Fruit fly (Drosophila melanogaster) whole organism, embryonic: Measurements from ENCODE around the gene Fie.
A peak's percentile ranks its signal among the peaks of the same experiment; 100 is the strongest.

Experiments used
- Ada2b ChIP-seq: fragments of 200-800 bp; sonication (Bioruptor generic); IDR thresholded peaks from 2 replicates; pipeline ENCODE4 v1.3.6; 2022; ENCODE audit warnings: missing biosample characterization, missing genetic modification characterization
- Atf3 ChIP-seq: fragments of 200-800 bp; sonication (Bioruptor generic); optimal IDR thresholded peaks from 3 replicates; lab custom pipeline; 2016; ENCODE audit warnings: missing biosample characterization, missing genetic modification characterization
- Awh ChIP-seq: fragments of 200-800 bp; sonication (Bioruptor generic); IDR thresholded peaks from 2 replicates; pipeline ENCODE4, ENCODE4 v1.3.6; 2022; ENCODE audit warnings: missing biosample characterization, missing genetic modification characterization
- C15 ChIP-seq: fragments of 200-800 bp; sonication (Bioruptor generic); IDR thresholded peaks from 3 replicates; pipeline ENCODE4 v1.3.6; 2022; ENCODE audit warnings: missing biosample characterization, missing genetic modification characterization
- CG11696 ChIP-seq: fragments of 200-800 bp; sonication (Bioruptor generic); IDR thresholded peaks from 2 replicates; pipeline ENCODE4 v1.3.6; 2022; ENCODE audit warnings: missing biosample characterization, missing genetic modification characterization
- CG12236 ChIP-seq: fragments of 200-800 bp; sonication (Bioruptor generic); optimal IDR thresholded peaks from 2 replicates; lab custom pipeline; 2016; ENCODE audit warnings: missing biosample characterization, missing genetic modification characterization
- CG13123 ChIP-seq: fragments of 200-800 bp; sonication (Bioruptor generic); optimal IDR thresholded peaks from 2 replicates; lab custom pipeline; 2016; ENCODE audit warnings: missing biosample characterization, missing genetic modification characterization
- CG13424 ChIP-seq: fragments of 200-800 bp; sonication (Bioruptor generic); optimal IDR thresholded peaks from 2 replicates; lab custom pipeline; 2019; ENCODE audit warnings: missing biosample characterization, mild to moderate bottlenecking, missing genetic modification characterization, moderate library complexity
- CG15514 ChIP-seq: fragments of 200-800 bp; sonication (Bioruptor generic); optimal IDR thresholded peaks from 3 replicates; lab custom pipeline; 2017; ENCODE audit warnings: missing biosample characterization, missing genetic modification characterization, mild to moderate bottlenecking, moderate library complexity, missing genetic modification reagents
- CG1602 ChIP-seq: fragments of 200-800 bp; sonication (Bioruptor generic); optimal IDR thresholded peaks from 3 replicates; lab custom pipeline; 2016; ENCODE audit warnings: missing biosample characterization, missing genetic modification characterization
- CG1603 ChIP-seq: fragments of 200-800 bp; sonication (Bioruptor generic); optimal IDR thresholded peaks from 2 replicates; lab custom pipeline; 2019; ENCODE audit warnings: missing biosample characterization, mild to moderate bottlenecking, missing genetic modification characterization, moderate library complexity
- CG17568 ChIP-seq: fragments of 200-800 bp; sonication (Bioruptor generic); optimal IDR thresholded peaks from 2 replicates; lab custom pipeline; 2018; ENCODE audit warnings: missing biosample characterization, mild to moderate bottlenecking, missing genetic modification characterization, moderate library complexity
- CG18619 ChIP-seq: fragments of 200-800 bp; sonication (Bioruptor generic); optimal IDR thresholded peaks from 3 replicates; lab custom pipeline; 2017; ENCODE audit warnings: missing biosample characterization, mild to moderate bottlenecking, missing genetic modification characterization
- CG31365 ChIP-seq: fragments of 200-800 bp; sonication (Bioruptor generic); optimal IDR thresholded peaks from 2 replicates; lab custom pipeline; 2018; ENCODE audit warnings: missing biosample characterization, mild to moderate bottlenecking, missing genetic modification characterization
- CG32532 ChIP-seq: fragments of 200-800 bp; sonication (Bioruptor generic); IDR thresholded peaks from 2 replicates; pipeline ENCODE4 v1.3.6; 2022; ENCODE audit warnings: missing biosample characterization, missing genetic modification characterization
- CG3838 ChIP-seq: fragments of 200-800 bp; sonication (Bioruptor generic); optimal IDR thresholded peaks from 3 replicates; lab custom pipeline; 2016; ENCODE audit warnings: missing biosample characterization, missing genetic modification characterization
- CG4360 ChIP-seq: fragments of 200-800 bp; sonication (Bioruptor generic); IDR thresholded peaks from 2 replicates; pipeline ENCODE4 v1.3.6; 2022; ENCODE audit warnings: missing biosample characterization, missing genetic modification characterization
- CG4617 ChIP-seq: fragments of 200-800 bp; sonication (Bioruptor generic); optimal IDR thresholded peaks from 3 replicates; lab custom pipeline; 2016; ENCODE audit warnings: missing biosample characterization, missing genetic modification characterization, borderline replicate concordance
- CG4854 ChIP-seq: fragments of 200-800 bp; sonication (Bioruptor generic); optimal IDR thresholded peaks from 2 replicates; lab custom pipeline; 2016; ENCODE audit warnings: missing biosample characterization, missing genetic modification characterization, inconsistent platforms
- CG6683 ChIP-seq: fragments of 200-800 bp; sonication (Bioruptor generic); optimal IDR thresholded peaks from 2 replicates; lab custom pipeline; 2017; ENCODE audit warnings: missing biosample characterization, mild to moderate bottlenecking, missing genetic modification characterization, missing genetic modification reagents
- CG7928 ChIP-seq: fragments of 200-800 bp; sonication (Bioruptor generic); optimal IDR thresholded peaks from 2 replicates; lab custom pipeline; 2017; ENCODE audit warnings: missing biosample characterization, mild to moderate bottlenecking, missing genetic modification characterization
- D19A ChIP-seq: fragments of 200-800 bp; optimal IDR thresholded peaks from 3 replicates; lab custom pipeline; 2019; ENCODE audit warnings: missing biosample characterization, mild to moderate bottlenecking, missing genetic modification characterization, moderate library complexity
- Dad ChIP-seq: fragments of 200-800 bp; sonication (Bioruptor generic); optimal IDR thresholded peaks from 3 replicates; lab custom pipeline; 2016; ENCODE audit warnings: missing biosample characterization, missing genetic modification characterization
- Dip2 ChIP-seq: fragments of 200-800 bp; sonication (Bioruptor generic); IDR thresholded peaks from 2 replicates; pipeline ENCODE4 v1.3.6; 2022; ENCODE audit warnings: missing biosample characterization, missing genetic modification characterization
- Dip3 ChIP-seq: fragments of 200-800 bp; sonication (Bioruptor generic); optimal IDR thresholded peaks from 3 replicates; lab custom pipeline; 2016; ENCODE audit warnings: missing biosample characterization, missing genetic modification characterization
- Fer2 ChIP-seq: fragments of 200-800 bp; sonication (Bioruptor generic); optimal IDR thresholded peaks from 2 replicates; lab custom pipeline; 2018; ENCODE audit warnings: missing biosample characterization, mild to moderate bottlenecking, missing genetic modification characterization, moderate library complexity
- NC2β ChIP-seq: fragments of 200-800 bp; sonication (Bioruptor generic); optimal IDR thresholded peaks from 2 replicates; lab custom pipeline; 2016; ENCODE audit warnings: missing biosample characterization, missing genetic modification characterization
- Neu2 ChIP-seq: fragments of 200-800 bp; sonication (Bioruptor generic); optimal IDR thresholded peaks from 3 replicates; lab custom pipeline; 2016; ENCODE audit warnings: missing biosample characterization, missing genetic modification characterization, borderline replicate concordance
- Nf-YC ChIP-seq: fragments of 200-800 bp; optimal IDR thresholded peaks from 3 replicates; lab custom pipeline; 2019; ENCODE audit warnings: missing biosample characterization, mild to moderate bottlenecking, missing genetic modification characterization, moderate library complexity
- Poxn ChIP-seq: fragments of 200-800 bp; sonication (Bioruptor generic); IDR thresholded peaks from 2 replicates; pipeline ENCODE4 v1.3.6; 2022; ENCODE audit warnings: missing biosample characterization, missing genetic modification characterization
- Sin3A ChIP-seq: fragments of >200 bp; optimal IDR thresholded peaks from 2 replicates; lab custom pipeline; 2018
- Sry-β ChIP-seq: fragments of 200-800 bp; sonication (Bioruptor generic); optimal IDR thresholded peaks from 2 replicates; lab custom pipeline; 2018; ENCODE audit warnings: missing biosample characterization, mild to moderate bottlenecking, missing genetic modification characterization, moderate library complexity
- bbx ChIP-seq: fragments of 200-800 bp; sonication (Bioruptor generic); IDR thresholded peaks from 2 replicates; pipeline ENCODE4 v1.3.6; 2022; ENCODE audit warnings: missing biosample characterization, missing genetic modification characterization; ENCODE audit not compliant: partially characterized antibody
- crc ChIP-seq: fragments of 200-800 bp; sonication (Bioruptor generic); optimal IDR thresholded peaks from 2 replicates; lab custom pipeline; 2016; ENCODE audit warnings: missing biosample characterization, missing genetic modification characterization
- dan ChIP-seq: fragments of 200-800 bp; sonication (Bioruptor generic); IDR thresholded peaks from 2 replicates; pipeline ENCODE4 v1.3.6; 2022; ENCODE audit warnings: missing biosample characterization, missing genetic modification characterization
- emc ChIP-seq: fragments of 200-800 bp; sonication (Bioruptor generic); optimal IDR thresholded peaks from 2 replicates; lab custom pipeline; 2016; ENCODE audit warnings: missing biosample characterization, missing genetic modification characterization
- ems ChIP-seq: fragments of 200-800 bp; sonication (Bioruptor generic); optimal IDR thresholded peaks from 3 replicates; lab custom pipeline; 2016; ENCODE audit warnings: missing biosample characterization, missing genetic modification characterization
- gcm ChIP-seq: fragments of 200-800 bp; sonication (Bioruptor generic); optimal IDR thresholded peaks from 2 replicates; lab custom pipeline; 2019; ENCODE audit warnings: missing biosample characterization, mild to moderate bottlenecking, missing genetic modification characterization, moderate library complexity
- gsb-n ChIP-seq: fragments of 200-800 bp; sonication (Bioruptor generic); optimal IDR thresholded peaks from 3 replicates; lab custom pipeline; 2018; ENCODE audit warnings: missing biosample characterization, mild to moderate bottlenecking, missing genetic modification characterization
- her ChIP-seq: fragments of 200-800 bp; sonication (Bioruptor generic); optimal IDR thresholded peaks from 2 replicates; lab custom pipeline; 2016; ENCODE audit warnings: missing biosample characterization, missing genetic modification characterization
- jing ChIP-seq: fragments of 200-800 bp; sonication (Bioruptor generic); optimal IDR thresholded peaks from 2 replicates; lab custom pipeline; 2018; ENCODE audit warnings: missing biosample characterization, mild to moderate bottlenecking, missing genetic modification characterization
- knrl ChIP-seq: fragments of 200-800 bp; sonication (Bioruptor generic); IDR thresholded peaks from 3 replicates; pipeline ENCODE4 v1.3.6; 2022; ENCODE audit warnings: missing biosample characterization, missing genetic modification characterization; ENCODE audit not compliant: partially characterized antibody
- lov ChIP-seq, 2 experiments: fragments of 200-800 bp in 1 of 2; fragments of >200 bp in 1 of 2; sonication (Bioruptor generic) in 1 of 2; IDR thresholded peaks in 1 of 2; optimal IDR thresholded peaks in 1 of 2; 2 replicates in 1 of 2; 3 replicates in 1 of 2; pipeline versions ENCODE4 v1.3.6 to Lab custom; 2017 to 2022; ENCODE audit warnings: missing biosample characterization in 1 of 2, missing genetic modification characterization in 1 of 2
- row ChIP-seq: fragments of 200-800 bp; sonication (Bioruptor generic); IDR thresholded peaks from 3 replicates; pipeline ENCODE4 v1.3.6; 2022; ENCODE audit warnings: missing biosample characterization, missing genetic modification characterization
- sd ChIP-seq: fragments of 200-800 bp; sonication (Bioruptor generic); optimal IDR thresholded peaks from 3 replicates; lab custom pipeline; 2018; ENCODE audit warnings: missing biosample characterization, mild to moderate bottlenecking, missing genetic modification characterization, moderate library complexity
- sens-2 ChIP-seq: fragments of 200-800 bp; sonication (Bioruptor generic); IDR thresholded peaks from 2 replicates; pipeline ENCODE4 v1.3.6; 2022; ENCODE audit warnings: missing biosample characterization, missing genetic modification characterization
- slp2 ChIP-seq: fragments of 200-800 bp; sonication (Bioruptor generic); optimal IDR thresholded peaks from 2 replicates; lab custom pipeline; 2016; ENCODE audit warnings: missing biosample characterization, missing genetic modification characterization
- tna ChIP-seq: fragments of 200-800 bp; sonication (Bioruptor generic); IDR thresholded peaks from 2 replicates; pipeline ENCODE4 v1.3.6; 2022; ENCODE audit warnings: missing biosample characterization, missing genetic modification characterization; ENCODE audit not compliant: partially characterized antibody
- wdn ChIP-seq: fragments of 200-800 bp; sonication (Bioruptor generic); IDR thresholded peaks from 2 replicates; pipeline ENCODE4 v1.3.6; 2022; ENCODE audit warnings: missing biosample characterization, missing genetic modification characterization
- wek ChIP-seq: fragments of 200-800 bp; sonication (Bioruptor generic); optimal IDR thresholded peaks from 3 replicates; lab custom pipeline; 2018; ENCODE audit warnings: missing biosample characterization, mild to moderate bottlenecking, missing genetic modification characterization, moderate library complexity
- zfh2 ChIP-seq: fragments of 200-800 bp; sonication (Bioruptor generic); optimal IDR thresholded peaks from 2 replicates; lab custom pipeline; 2016; ENCODE audit warnings: missing biosample characterization, missing genetic modification characterization

Fie gene

dm6 chr3L:3873094-3873493 is 19.3 kb upstream of the Fie start (continued):
- TF ChIP-seq CG13424 (tag; lab: Kevin White, UChicago) (peak; percentile 54), Fer2 (tag; lab: Kevin White, UChicago) (no peak), CG17568 (GFP tag; lab: Kevin White, UChicago) (no peak), Sry-β (no peak), CG18619 (GFP tag; lab: Kevin White, UChicago) (no peak), CG4854 (no peak), dan (GFP tag; lab: Robert Waterston, UW) (no peak), CG1603 (tag; lab: Kevin White, UChicago) (no peak), row (peak; percentile 12; the same call in 1 of the 3 replicates), ems (GFP tag; lab: Kevin White, UChicago) (no peak), Ada2b (GFP tag; lab: Robert Waterston, UW) (no peak), Atf3 (GFP tag; lab: Kevin White, UChicago) (no peak), CG13123 (no peak), knrl (GFP tag; lab: Robert Waterston, UW) (no peak), sd (tag; lab: Kevin White, UChicago) (no peak), her (no peak), gsb-n (tag; lab: Kevin White, UChicago) (peak; percentile 79), NC2β (no peak), jing (GFP tag; lab: Kevin White, UChicago) (no peak), Dip2 (GFP tag; lab: Robert Waterston, UW) (no peak), Nf-YC (no peak), sens-2 (GFP tag; lab: Robert Waterston, UW) (no peak), zfh2 (GFP tag; lab: Kevin White, UChicago) (no peak), CG32532 (no peak), CG4617 (GFP tag; lab: Kevin White, UChicago) (no peak), slp2 (no peak), wek (no peak), CG1602 (GFP tag; lab: Kevin White, UChicago) (peak; percentile 37), tna (no peak), Dad (no peak), CG12236 (GFP tag; lab: Kevin White, UChicago) (no peak), Poxn (no peak), D19A (tag; lab: Kevin White, UChicago) (peak; percentile 43), CG3838 (GFP tag; lab: Kevin White, UChicago) (no peak), Dip3 (GFP tag; lab: Kevin White, UChicago) (no peak), Neu2 (GFP tag; lab: Kevin White, UChicago) (no peak), wdn (no peak), CG6683 (GFP tag; lab: Kevin White, UChicago) (no peak), CG11696 (GFP tag; lab: Robert Waterston, UW) (no peak), emc (GFP tag; lab: Kevin White, UChicago) (no peak), CG31365 (no peak), bbx (GFP tag; lab: Robert Waterston, UW) (no peak), Sin3A (lab: Kevin White, UChicago) (no peak), gcm (peak; percentile 19), crc (GFP tag; lab: Kevin White, UChicago) (no peak), C15 (GFP tag; lab: Robert Waterston, UW) (no peak), lov (optimal IDR thresholded peaks at IDR 0.05; lab: Kevin White, UChicago) (no peak), lov (GFP tag; IDR thresholded peaks at IDR 0.05; lab: Robert Waterston, UW) (no peak), CG7928 (GFP tag; lab: Kevin White, UChicago) (no peak), CG15514 (GFP tag; lab: Kevin White, UChicago) (no peak), CG4360 (GFP tag; lab: Robert Waterston, UW) (no peak), Awh (GFP tag; lab: Robert Waterston, UW) (no peak)
